Worm (Caenorhabditis elegans): ENCODE data around the gene pat-2.

- no peak for TF ChIP-seq zag-1 (tag; optimal IDR thresholded peaks at IDR 0.05)
- no peak for TF ChIP-seq nhr-237 (tag; optimal IDR thresholded peaks at IDR 0.05)
- TF ChIP-seq snpc-4 (tag; optimal IDR thresholded peaks at IDR 0.05): no peak
- no peak for TF ChIP-seq elt-3 (tag; optimal IDR thresholded peaks at IDR 0.05)
- no peak for TF ChIP-seq aly-2 (tag; optimal IDR thresholded peaks at IDR 0.05)
- no peak for TF ChIP-seq ZK546.5 (tag; optimal IDR thresholded peaks at IDR 0.05)
- no peak for TF ChIP-seq blmp-1 (tag; optimal IDR thresholded peaks at IDR 0.05; ENCODE audit: insufficient read depth)
- no peak for TF ChIP-seq lin-39 (tag; optimal IDR thresholded peaks at IDR 0.05)
- no peak for TF ChIP-seq unc-39 (tag; optimal IDR thresholded peaks at IDR 0.05)
- no peak for TF ChIP-seq ama-1 (optimal IDR thresholded peaks at IDR 0.05)
- no peak for TF ChIP-seq ceh-82 (tag; optimal IDR thresholded peaks at IDR 0.05)
- no peak for TF ChIP-seq lin-11 (tag; optimal IDR thresholded peaks at IDR 0.05)
Observed at ce11 chrIII:8827128-8827527, 8.4 kb downstream of the pat-2 start, which contains the start of gene F54F2.9.
